Worm (Caenorhabditis elegans): Measurements from ENCODE around the gene cpz-2.

- no peak for TF ChIP-seq ztf-1 (GFP tag; conservative IDR thresholded peaks at IDR 0.05)
- TF ChIP-seq zag-1 (tag; optimal IDR thresholded peaks at IDR 0.05) = no peak
- TF ChIP-seq nhr-237 (tag; optimal IDR thresholded peaks at IDR 0.05) = no peak
Observed at ce11 chrV:13416076-13416475, 35.1 kb downstream of the cpz-2 start.

Data from whole organism, L2 larva.